Fruit fly (Drosophila melanogaster) S2 (cell line): ENCODE data around the gene CG2162.

Source experiments
- CG8478 ChIP-seq: fragments of >200 bp; optimal IDR thresholded peaks from 2 replicates; lab custom pipeline; 2018
- CTCF ChIP-seq, 2 experiments: fragments of >200 bp; optimal IDR thresholded peaks; 2 replicates each; lab custom pipeline; 2018

DNA sequence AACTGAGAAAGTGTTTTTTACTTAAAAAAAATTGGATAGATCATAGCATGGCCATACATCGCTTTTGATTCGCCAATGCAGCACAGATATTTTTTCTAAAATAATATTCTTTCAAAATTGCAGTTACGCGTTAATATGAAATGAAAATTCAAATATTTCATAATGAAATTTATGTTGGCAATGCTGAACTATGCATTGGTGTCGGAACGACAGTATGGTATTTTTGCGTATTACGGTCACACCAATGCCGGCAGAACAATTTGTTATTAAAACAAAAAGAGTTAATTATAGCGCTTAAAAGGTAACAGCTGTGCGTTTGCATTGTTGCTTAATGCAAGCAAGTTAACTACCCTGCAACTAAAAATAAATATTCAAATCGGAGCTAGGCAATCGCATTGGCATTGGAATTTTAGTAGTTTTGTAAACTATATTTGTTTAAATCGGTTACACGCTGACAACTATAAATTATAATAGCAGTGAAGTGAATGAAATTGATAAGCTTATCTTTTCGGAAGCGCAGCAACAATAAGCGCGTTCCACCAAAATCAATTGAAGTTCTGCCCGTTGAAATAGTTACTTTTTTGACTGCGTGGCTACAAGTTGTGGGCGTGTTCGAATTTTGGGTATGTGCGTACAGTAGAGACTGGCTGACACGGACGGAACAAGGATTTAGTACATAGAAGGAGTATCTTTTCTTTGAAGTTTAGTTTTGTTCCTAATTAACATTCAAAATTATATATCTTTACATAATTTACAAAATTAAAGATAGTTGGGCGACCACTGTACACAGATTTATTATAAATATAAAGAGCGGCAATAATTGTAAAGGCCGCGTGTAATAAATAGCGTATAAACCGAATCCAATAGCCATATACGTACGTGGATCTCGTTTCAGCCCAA, 7.4 kb downstream of the CG2162 start, which contains the start of gene Prx4:
- TF ChIP-seq CG8478 (lab: Kevin White, UChicago) (no peak), CTCF (optimal IDR thresholded peaks at IDR 0.05; lab: Kevin White, UChicago) (no peak)
